Fruit fly (Drosophila melanogaster) whole organism, embryonic: ENCODE data around the gene Brms1.
A peak's percentile ranks its signal among the peaks of the same experiment; 100 is the strongest.

Experiments used
- CG1024 ChIP-seq: fragments of 200-800 bp; sonication (Bioruptor generic); IDR thresholded peaks from 2 replicates; pipeline ENCODE4 v1.3.6; 2022; ENCODE audit warnings: missing biosample characterization, missing genetic modification characterization
- CG10431 ChIP-seq: fragments of 200-800 bp; sonication (Bioruptor generic); optimal IDR thresholded peaks from 3 replicates; lab custom pipeline; 2018; ENCODE audit warnings: missing biosample characterization, mild to moderate bottlenecking, missing genetic modification characterization
- CG1647 ChIP-seq: fragments of 200-800 bp; sonication (Bioruptor generic); optimal IDR thresholded peaks from 3 replicates; lab custom pipeline; 2016; ENCODE audit warnings: missing biosample characterization, missing genetic modification characterization
- CG16863 ChIP-seq: fragments of 200-800 bp; sonication (Bioruptor generic); optimal IDR thresholded peaks from 3 replicates; lab custom pipeline; 2016; ENCODE audit warnings: missing biosample characterization, missing genetic modification characterization
- CG17186 ChIP-seq: fragments of 200-800 bp; sonication (Bioruptor generic); optimal IDR thresholded peaks from 3 replicates; lab custom pipeline; 2017; ENCODE audit warnings: missing biosample characterization, missing genetic modification reagents, missing genetic modification characterization
- CG1792 ChIP-seq: fragments of 200-800 bp; sonication (Bioruptor generic); optimal IDR thresholded peaks from 2 replicates; lab custom pipeline; 2016; ENCODE audit warnings: missing biosample characterization, missing genetic modification characterization
- CG2120 ChIP-seq: fragments of 200-800 bp; sonication (Bioruptor generic); optimal IDR thresholded peaks from 3 replicates; lab custom pipeline; 2016; ENCODE audit warnings: missing biosample characterization, missing genetic modification characterization
- CG2712 ChIP-seq: fragments of 200-800 bp; optimal IDR thresholded peaks from 3 replicates; lab custom pipeline; 2019; ENCODE audit warnings: missing biosample characterization, mild to moderate bottlenecking, missing genetic modification characterization, moderate library complexity
- CG33557 ChIP-seq: fragments of 200-800 bp; sonication (Bioruptor generic); optimal IDR thresholded peaks from 2 replicates; lab custom pipeline; 2019; ENCODE audit warnings: missing biosample characterization, mild to moderate bottlenecking, missing genetic modification characterization, moderate library complexity
- CG34422 ChIP-seq: fragments of 200-800 bp; sonication (Bioruptor generic); IDR thresholded peaks from 3 replicates; pipeline ENCODE4 v1.3.6; 2022; ENCODE audit warnings: missing biosample characterization, missing genetic modification characterization
- CG4820 ChIP-seq: fragments of 200-800 bp; sonication (Bioruptor generic); optimal IDR thresholded peaks from 3 replicates; lab custom pipeline; 2016; ENCODE audit warnings: missing biosample characterization, missing genetic modification characterization
- CG7745 ChIP-seq: fragments of 200-800 bp; sonication (Bioruptor generic); optimal IDR thresholded peaks from 2 replicates; lab custom pipeline; 2018; ENCODE audit warnings: missing biosample characterization, mild to moderate bottlenecking, missing genetic modification characterization, moderate library complexity
- CG8765 ChIP-seq: fragments of 200-800 bp; sonication (Bioruptor generic); IDR thresholded peaks from 2 replicates; pipeline ENCODE4 v1.3.6; 2022; ENCODE audit warnings: missing biosample characterization, missing genetic modification characterization
- CG8944 ChIP-seq: fragments of 200-800 bp; sonication (Bioruptor generic); optimal IDR thresholded peaks from 3 replicates; lab custom pipeline; 2016; ENCODE audit warnings: missing biosample characterization, missing genetic modification characterization
- CG9932 ChIP-seq: fragments of 200-800 bp; sonication (Bioruptor generic); IDR thresholded peaks from 2 replicates; pipeline ENCODE4 v1.3.6; 2022; ENCODE audit warnings: missing biosample characterization, missing genetic modification characterization
- CoRest ChIP-seq: fragments of 200-800 bp; sonication (Bioruptor generic); optimal IDR thresholded peaks from 3 replicates; lab custom pipeline; 2018; ENCODE audit warnings: missing biosample characterization, mild to moderate bottlenecking, missing genetic modification characterization, moderate library complexity
- Eip74EF ChIP-seq, 2 experiments: fragments of 200-800 bp in 1 of 2; fragments of >200 bp in 1 of 2; sonication (Bioruptor generic) in 1 of 2; optimal IDR thresholded peaks; 2 replicates each; lab custom pipeline; 2017 to 2019; ENCODE audit warnings: missing biosample characterization in 2 of 2, missing genetic modification characterization in 2 of 2, mild to moderate bottlenecking in 1 of 2, moderate library complexity in 1 of 2
- Fer3 ChIP-seq: fragments of 200-800 bp; sonication (Bioruptor generic); optimal IDR thresholded peaks from 2 replicates; lab custom pipeline; 2018; ENCODE audit warnings: missing biosample characterization, mild to moderate bottlenecking, missing genetic modification characterization, moderate library complexity
- H2.0 ChIP-seq: fragments of 200-800 bp; sonication (Bioruptor generic); IDR thresholded peaks from 2 replicates; pipeline ENCODE4 v1.3.6; 2022; ENCODE audit warnings: missing biosample characterization, missing genetic modification characterization
- Hey ChIP-seq: fragments of 200-800 bp; sonication (Bioruptor generic); optimal IDR thresholded peaks from 3 replicates; lab custom pipeline; 2018; ENCODE audit warnings: missing biosample characterization, mild to moderate bottlenecking, missing genetic modification characterization
- HmgZ ChIP-seq: fragments of 200-800 bp; sonication (Bioruptor generic); optimal IDR thresholded peaks from 2 replicates; lab custom pipeline; 2018; ENCODE audit warnings: missing biosample characterization, mild to moderate bottlenecking, missing genetic modification characterization
- Hr51 ChIP-seq, 2 experiments: fragments of 200-800 bp; sonication (Bioruptor generic); optimal IDR thresholded peaks; 2 replicates in 1 of 2; 3 replicates in 1 of 2; lab custom pipeline; 2016 to 2018; ENCODE audit warnings: missing biosample characterization in 2 of 2, missing genetic modification characterization in 2 of 2, mild to moderate bottlenecking in 1 of 2, moderate library complexity in 1 of 2
- Mes4 ChIP-seq: fragments of 200-800 bp; sonication (Bioruptor generic); optimal IDR thresholded peaks from 2 replicates; lab custom pipeline; 2016; ENCODE audit warnings: missing biosample characterization, missing genetic modification characterization
- Nf-YC ChIP-seq: fragments of 200-800 bp; optimal IDR thresholded peaks from 3 replicates; lab custom pipeline; 2019; ENCODE audit warnings: missing biosample characterization, mild to moderate bottlenecking, missing genetic modification characterization, moderate library complexity
- Rfx ChIP-seq: fragments of 200-800 bp; sonication (Bioruptor generic); IDR thresholded peaks from 2 replicates; pipeline ENCODE4 v1.3.6; 2022; ENCODE audit warnings: missing biosample characterization, missing genetic modification characterization
- Sry-β ChIP-seq: fragments of 200-800 bp; sonication (Bioruptor generic); optimal IDR thresholded peaks from 2 replicates; lab custom pipeline; 2018; ENCODE audit warnings: missing biosample characterization, mild to moderate bottlenecking, missing genetic modification characterization, moderate library complexity
- TFAM ChIP-seq: fragments of 200-800 bp; sonication (Bioruptor generic); optimal IDR thresholded peaks from 2 replicates; lab custom pipeline; 2017; ENCODE audit warnings: missing biosample characterization, missing genetic modification characterization, inconsistent platforms
- Usf ChIP-seq: fragments of 200-800 bp; sonication (Bioruptor generic); optimal IDR thresholded peaks from 2 replicates; lab custom pipeline; 2017; ENCODE audit warnings: missing genotype, missing biosample characterization, missing genetic modification characterization
- amos ChIP-seq: fragments of 200-800 bp; sonication (Bioruptor generic); IDR thresholded peaks from 2 replicates; pipeline ENCODE4 v1.3.6; 2022; ENCODE audit warnings: missing biosample characterization, missing genetic modification characterization; ENCODE audit not compliant: partially characterized antibody
- chif ChIP-seq, 2 experiments: fragments of 200-800 bp; sonication (Bioruptor generic); optimal IDR thresholded peaks; 3 replicates each; lab custom pipeline; 2016; ENCODE audit warnings: missing biosample characterization in 2 of 2, missing genetic modification characterization in 2 of 2
- chn ChIP-seq: fragments of 200-800 bp; sonication (Bioruptor generic); optimal IDR thresholded peaks from 2 replicates; lab custom pipeline; 2016; ENCODE audit warnings: missing biosample characterization, missing genetic modification characterization
- dpn ChIP-seq, 2 experiments: fragments of 200-800 bp; sonication (Bioruptor generic); optimal IDR thresholded peaks; 3 replicates each; lab custom pipeline; 2016; ENCODE audit warnings: missing biosample characterization in 2 of 2, missing genetic modification characterization in 2 of 2
- ems ChIP-seq: fragments of 200-800 bp; sonication (Bioruptor generic); optimal IDR thresholded peaks from 3 replicates; lab custom pipeline; 2016; ENCODE audit warnings: missing biosample characterization, missing genetic modification characterization
- gt ChIP-seq: fragments of 200-800 bp; sonication (Bioruptor generic); IDR thresholded peaks from 2 replicates; pipeline ENCODE4 v1.3.6; 2022; ENCODE audit warnings: missing biosample characterization, missing genetic modification characterization
- ham ChIP-seq: fragments of 200-800 bp; sonication (Bioruptor generic); IDR thresholded peaks from 2 replicates; pipeline ENCODE4 v1.3.6; 2022; ENCODE audit warnings: missing biosample characterization, missing genetic modification characterization
- inv ChIP-seq: fragments of 200-800 bp; sonication (Bioruptor generic); IDR thresholded peaks from 2 replicates; pipeline ENCODE4 v1.3.6; 2022; ENCODE audit warnings: missing biosample characterization, missing genetic modification characterization; ENCODE audit not compliant: partially characterized antibody
- kay ChIP-seq: fragments of 200-800 bp; sonication (Bioruptor generic); optimal IDR thresholded peaks from 2 replicates; lab custom pipeline; 2016; ENCODE audit warnings: missing biosample characterization, missing genetic modification characterization
- lab ChIP-seq: fragments of 200-800 bp; sonication (Bioruptor generic); optimal IDR thresholded peaks from 3 replicates; lab custom pipeline; 2017; ENCODE audit warnings: missing biosample characterization, missing genetic modification characterization, mild to moderate bottlenecking, moderate library complexity, missing genetic modification reagents
- maf-S ChIP-seq: fragments of 200-800 bp; sonication (Bioruptor generic); optimal IDR thresholded peaks from 2 replicates; lab custom pipeline; 2016; ENCODE audit warnings: missing biosample characterization, missing genetic modification characterization
- mld ChIP-seq: fragments of 200-800 bp; sonication (Bioruptor generic); IDR thresholded peaks from 3 replicates; pipeline ENCODE4 v1.3.6; 2022; ENCODE audit warnings: missing biosample characterization, missing genetic modification characterization; ENCODE audit not compliant: partially characterized antibody
- nmo ChIP-seq: fragments of 200-800 bp; sonication (Bioruptor generic); optimal IDR thresholded peaks from 2 replicates; lab custom pipeline; 2018; ENCODE audit warnings: missing biosample characterization, mild to moderate bottlenecking, missing genetic modification characterization, moderate library complexity
- pzg ChIP-seq: fragments of 200-800 bp; sonication (Bioruptor generic); optimal IDR thresholded peaks from 3 replicates; lab custom pipeline; 2018; ENCODE audit warnings: missing biosample characterization, mild to moderate bottlenecking, missing genetic modification characterization, moderate library complexity
- sens ChIP-seq: fragments of 200-800 bp; sonication (Bioruptor generic); peaks from one replicate; lab custom pipeline; 2016; ENCODE audit warnings: missing biosample characterization, missing genetic modification characterization
- sr ChIP-seq: fragments of 200-800 bp; sonication (Bioruptor generic); IDR thresholded peaks from 3 replicates; pipeline ENCODE4 v1.3.6; 2022; ENCODE audit warnings: missing biosample characterization, missing genetic modification characterization
- toy ChIP-seq: fragments of 200-800 bp; sonication (Bioruptor generic); IDR thresholded peaks from 2 replicates; pipeline ENCODE4 v1.3.6; 2022; ENCODE audit warnings: missing biosample characterization, missing genetic modification characterization
- unc-4 ChIP-seq: fragments of 200-800 bp; sonication (Bioruptor generic); IDR thresholded peaks from 2 replicates; pipeline ENCODE4 v1.3.6; 2022; ENCODE audit warnings: missing biosample characterization, missing genetic modification characterization; ENCODE audit not compliant: partially characterized antibody
- vfl ChIP-seq: fragments of 200-800 bp; sonication (Bioruptor generic); optimal IDR thresholded peaks from 2 replicates; lab custom pipeline; 2016; ENCODE audit warnings: missing biosample characterization, missing genetic modification characterization
- zf30C ChIP-seq: fragments of 200-800 bp; sonication (Bioruptor generic); optimal IDR thresholded peaks from 3 replicates; lab custom pipeline; 2018; ENCODE audit warnings: missing biosample characterization, mild to moderate bottlenecking, missing genetic modification characterization

Gene Brms1

DNA sequence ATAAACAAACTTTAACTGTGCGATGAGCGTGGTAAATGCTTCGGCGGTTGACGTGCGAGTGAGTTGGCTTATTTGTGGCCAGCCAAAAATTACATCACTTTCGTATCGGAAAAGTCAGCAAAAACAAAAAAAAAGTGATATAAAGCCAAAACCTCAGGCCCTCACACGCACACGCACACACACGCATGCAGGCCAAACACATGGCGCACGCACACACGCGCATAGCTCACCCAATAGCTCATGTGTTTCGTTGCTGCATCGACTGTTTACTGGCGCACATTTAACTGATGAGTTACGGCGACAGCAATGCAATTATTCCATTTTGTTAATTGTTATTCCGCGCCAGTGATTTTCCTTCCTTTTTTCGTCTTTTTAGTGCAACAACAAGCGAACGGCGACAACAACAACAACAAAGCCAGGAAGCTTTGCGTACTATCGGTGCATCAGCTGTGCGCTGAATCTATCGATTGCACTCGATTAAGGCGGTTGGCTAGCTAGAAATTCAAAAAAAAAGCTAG, 6.3 kb downstream of the Brms1 start, which contains the start of gene Flad1 (continued):
- TF ChIP-seq CG1024 (no peak), CG17186 (GFP tag; lab: Kevin White, UChicago) (peak; percentile 86), Fer3 (tag; lab: Kevin White, UChicago) (no peak), gt (no peak), Sry-β (GFP tag; lab: Kevin White, UChicago) (peak; percentile 79), kay (GFP tag; lab: Kevin White, UChicago) (no peak), CG8944 (GFP tag; lab: Kevin White, UChicago) (no peak), CG16863 (GFP tag; lab: Kevin White, UChicago) (no peak), CG33557 (GFP tag; lab: Kevin White, UChicago) (no peak), lab (GFP tag; lab: Kevin White, UChicago) (no peak), CG1647 (GFP tag; lab: Kevin White, UChicago) (no peak), pzg (peak; percentile 41), CG8765 (GFP tag; lab: Robert Waterston, UW) (no peak), toy (GFP tag; lab: Robert Waterston, UW) (no peak)
- TF ChIP-seq, all 482 proteins: peak for 58

dm6 chrX:12900718-12901442, 8.5 kb downstream of the Brms1 start, which contains the start of gene Coq8:
Gene Coq8 (minus strand): TSS chrX:12901114.
- TF ChIP-seq maf-S (no peak), CoRest (tag; lab: Kevin White, UChicago) (no peak), CG1792 (no peak), Usf (GFP tag; lab: Kevin White, UChicago) (no peak), dpn (GFP tag; optimal IDR thresholded peaks at IDR 0.05; lab: Kevin White, UChicago) (no peak), CG2120 (no peak), CG10431 (no peak), CG7745 (tag; lab: Kevin White, UChicago) (no peak), pzg (peak; percentile 23), H2.0 (GFP tag; lab: Robert Waterston, UW) (no peak), inv (no peak), vfl (GFP tag; lab: Kevin White, UChicago) (no peak), HmgZ (tag; lab: Kevin White, UChicago) (peak; percentile 0), chif (GFP tag; optimal IDR thresholded peaks at IDR 0.05; lab: Kevin White, UChicago) (no peak), Hr51 (GFP tag; optimal IDR thresholded peaks at IDR 0.05; lab: Kevin White, UChicago) (no peak), TFAM (no peak), CG34422 (GFP tag; lab: Robert Waterston, UW) (peak; percentile 49; the same call in 1 of the 3 replicates), Sry-β (GFP tag; lab: Kevin White, UChicago) (peak; percentile 93), ems (GFP tag; lab: Kevin White, UChicago) (no peak), sr (peak; percentile 100), sens (GFP tag; lab: Kevin White, UChicago) (peak; percentile 44), CG9932 (GFP tag; lab: Robert Waterston, UW) (peak; percentile 26; the same call in 1 of the 2 replicates), zf30C (no peak), chn (GFP tag; lab: Kevin White, UChicago) (no peak), CG4820 (GFP tag; lab: Kevin White, UChicago) (no peak), amos (no peak), Hey (no peak), Rfx (GFP tag; lab: Robert Waterston, UW) (peak; percentile 74), nmo (GFP tag; lab: Kevin White, UChicago) (peak; percentile 15), Eip74EF (GFP tag; optimal IDR thresholded peaks at IDR 0.05; lab: Kevin White, UChicago) (no peak), mld (0 out of 3 replicates have a peak, but pooled peaks have one; percentile 27), CG2712 (tag; lab: Kevin White, UChicago) (no peak), unc-4 (no peak), Nf-YC (no peak), ham (GFP tag; lab: Robert Waterston, UW) (no peak), Mes4 (GFP tag; lab: Kevin White, UChicago) (no peak)
